Worm (Caenorhabditis elegans) whole organism, L1 larva: ENCODE data around the gene C08B11.9.

Experiments
- C16A3.4 ChIP-seq: fragments of 150-350 bp; optimal IDR thresholded peaks from 2 replicates; lab custom pipeline; 2014; ENCODE audit warnings: missing biosample characterization, missing genetic modification characterization
- Y116A8C.19 ChIP-seq: sonication (generic microtip); optimal IDR thresholded peaks from 2 replicates; lab custom pipeline; 2016; ENCODE audit warnings: missing compliant biosample characterization, missing genetic modification characterization, borderline replicate concordance
- aha-1 ChIP-seq: fragments of 150-350 bp; optimal IDR thresholded peaks from 2 replicates; lab custom pipeline; 2014; ENCODE audit warnings: missing biosample characterization, missing genetic modification characterization
- alr-1 ChIP-seq: fragments of 200-800 bp; sonication (Bioruptor generic); optimal IDR thresholded peaks from 2 replicates; lab custom pipeline; 2018; ENCODE audit warnings: borderline replicate concordance, mild to moderate bottlenecking, missing genetic modification characterization, missing compliant biosample characterization
- aly-2 ChIP-seq: fragments of 150-350 bp; optimal IDR thresholded peaks from 2 replicates; lab custom pipeline; 2014; ENCODE audit warnings: missing biosample characterization, missing genetic modification characterization
- ama-1 ChIP-seq: fragments of 150-350 bp; optimal IDR thresholded peaks from 2 replicates; lab custom pipeline; 2014
- blmp-1 ChIP-seq: fragments of 150-350 bp; optimal IDR thresholded peaks from 2 replicates; lab custom pipeline; 2014; ENCODE audit warnings: missing biosample characterization, missing genetic modification characterization
- ceh-63 ChIP-seq: fragments of 200-800 bp; sonication (Bioruptor generic); optimal IDR thresholded peaks from 2 replicates; lab custom pipeline; 2018; ENCODE audit warnings: mild to moderate bottlenecking, missing genetic modification characterization, missing compliant biosample characterization
- ceh-90 ChIP-seq: sonication (generic microtip); optimal IDR thresholded peaks from 2 replicates; lab custom pipeline; 2016; ENCODE audit warnings: missing genetic modification characterization, missing compliant biosample characterization
- ces-1 ChIP-seq: fragments of 150-350 bp; optimal IDR thresholded peaks from 2 replicates; lab custom pipeline; 2014; ENCODE audit warnings: missing biosample characterization, missing genetic modification reagents, missing genetic modification characterization
- dsc-1 ChIP-seq: sonication (generic microtip); optimal IDR thresholded peaks from 2 replicates; lab custom pipeline; 2016; ENCODE audit warnings: mild to moderate bottlenecking, missing genetic modification characterization, missing compliant biosample characterization
- efl-1 ChIP-seq, 4 experiments: fragments of 150-350 bp; optimal IDR thresholded peaks in 3 of 4; peaks in 1 of 4; 1 replicate in 1 of 4; 2 replicates in 3 of 4; lab custom pipeline; 2014; ENCODE audit warnings: missing biosample characterization in 2 of 4, missing genetic modification characterization in 2 of 4, missing genetic modification reagents in 2 of 4
- egl-13 ChIP-seq: sonication (generic microtip); optimal IDR thresholded peaks from 2 replicates; lab custom pipeline; 2016; ENCODE audit warnings: missing genotype, missing genetic modification reagents, missing genetic modification characterization, missing compliant biosample characterization
- elt-2 ChIP-seq: sonication (generic microtip); optimal IDR thresholded peaks from 2 replicates; lab custom pipeline; 2016; ENCODE audit warnings: missing genetic modification characterization, mild to moderate bottlenecking, inconsistent platforms, missing compliant biosample characterization, missing genetic modification reagents
- elt-3 ChIP-seq, 6 experiments: fragments of 150-350 bp in 1 of 6; sonication (generic microtip); optimal IDR thresholded peaks; 2 replicates each; lab custom pipeline; 2017 to 2018; ENCODE audit warnings: missing biosample characterization in 6 of 6, missing genetic modification characterization in 6 of 6, inconsistent platforms in 1 of 6
- fkh-10 ChIP-seq: sonication (generic microtip); optimal IDR thresholded peaks from 2 replicates; lab custom pipeline; 2017; ENCODE audit warnings: missing biosample characterization, missing genetic modification reagents, missing genetic modification characterization
- fos-1 ChIP-seq: fragments of 150-350 bp; optimal IDR thresholded peaks from 2 replicates; lab custom pipeline; 2014; ENCODE audit warnings: missing biosample characterization, missing genetic modification characterization
- hlh-17 ChIP-seq: fragments of 200-800 bp; sonication (Bioruptor generic); optimal IDR thresholded peaks from 2 replicates; lab custom pipeline; 2018; ENCODE audit warnings: missing genetic modification characterization, mild to moderate bottlenecking, missing compliant biosample characterization, moderate library complexity, borderline replicate concordance
- hlh-4 ChIP-seq: sonication (generic microtip); optimal IDR thresholded peaks from 2 replicates; lab custom pipeline; 2016; ENCODE audit warnings: mild to moderate bottlenecking, missing genetic modification characterization, missing compliant biosample characterization
- lin-14 ChIP-seq: fragments of 200-800 bp; sonication (Bioruptor generic); optimal IDR thresholded peaks from 2 replicates; lab custom pipeline; 2018; ENCODE audit warnings: mild to moderate bottlenecking, missing genetic modification characterization, moderate library complexity, missing compliant biosample characterization
- lin-39 ChIP-seq: fragments of 150-350 bp; optimal IDR thresholded peaks from 2 replicates; lab custom pipeline; 2014; ENCODE audit warnings: missing biosample characterization, missing genetic modification reagents, missing genetic modification characterization
- lsy-2 ChIP-seq, 2 experiments: fragments of 150-350 bp; optimal IDR thresholded peaks; 2 replicates each; lab custom pipeline; 2014; ENCODE audit warnings: missing biosample characterization in 2 of 2, missing genetic modification characterization in 2 of 2
- mab-9 ChIP-seq: fragments of 200-800 bp; sonication (Bioruptor generic); IDR thresholded peaks from 2 replicates; pipeline ENCODE4 v1.3.6; 2022; ENCODE audit warnings: missing genetic modification reagents, missing genetic modification characterization, missing compliant biosample characterization
- mdl-1 ChIP-seq, 2 experiments: fragments of 150-350 bp; optimal IDR thresholded peaks; 2 replicates each; lab custom pipeline; 2014 to 2017; ENCODE audit warnings: missing biosample characterization in 2 of 2, missing genetic modification characterization in 2 of 2, inconsistent platforms in 1 of 2
- mep-1 ChIP-seq: fragments of 150-350 bp; optimal IDR thresholded peaks from 2 replicates; lab custom pipeline; 2014; ENCODE audit warnings: missing biosample characterization, missing genetic modification characterization
- nhr-19 ChIP-seq: fragments of 200-800 bp; sonication (Bioruptor generic); conservative IDR thresholded peaks from 2 replicates; pipeline ENCODE4 v1.3.6; 2022; ENCODE audit warnings: missing genetic modification characterization, missing compliant biosample characterization
- nhr-47 ChIP-seq: sonication (generic microtip); optimal IDR thresholded peaks from 2 replicates; lab custom pipeline; 2016; ENCODE audit warnings: mild to moderate bottlenecking, missing genetic modification characterization, moderate library complexity, missing compliant biosample characterization
- nhr-76 ChIP-seq: sonication (generic microtip); optimal IDR thresholded peaks from 2 replicates; lab custom pipeline; 2017; ENCODE audit warnings: missing biosample characterization, missing genetic modification characterization
- nhr-84 ChIP-seq: sonication (generic microtip); optimal IDR thresholded peaks from 2 replicates; lab custom pipeline; 2017; ENCODE audit warnings: missing biosample characterization, missing genetic modification characterization
- nhr-85 ChIP-seq: sonication (generic microtip); peaks from one replicate; lab custom pipeline; 2016; ENCODE audit warnings: missing genetic modification characterization, inconsistent platforms, missing compliant biosample characterization
- pag-3 ChIP-seq: sonication (generic microtip); optimal IDR thresholded peaks from 2 replicates; lab custom pipeline; 2017; ENCODE audit warnings: missing genetic modification characterization, mild to moderate bottlenecking, missing compliant biosample characterization, antibody characterized with exemption, borderline replicate concordance; ENCODE audit not compliant: insufficient read depth
- pqm-1 ChIP-seq: sonication (generic microtip); optimal IDR thresholded peaks from 3 replicates; lab custom pipeline; 2017; ENCODE audit warnings: missing biosample characterization, missing genetic modification characterization
- rnt-1 ChIP-seq: sonication (generic microtip); optimal IDR thresholded peaks from 2 replicates; lab custom pipeline; 2016; ENCODE audit warnings: mild to moderate bottlenecking, missing genetic modification characterization, moderate library complexity, missing compliant biosample characterization
- snpc-4 ChIP-seq: fragments of 150-350 bp; optimal IDR thresholded peaks from 2 replicates; lab custom pipeline; 2014; ENCODE audit warnings: missing biosample characterization, missing genetic modification characterization
- snu-23 ChIP-seq: sonication (generic microtip); optimal IDR thresholded peaks from 2 replicates; lab custom pipeline; 2016; ENCODE audit warnings: missing genetic modification characterization, missing compliant biosample characterization
- sox-4 ChIP-seq: sonication (generic microtip); optimal IDR thresholded peaks from 2 replicates; lab custom pipeline; 2016; ENCODE audit warnings: missing genetic modification characterization, missing compliant biosample characterization
- sup-37 ChIP-seq: fragments of 200-800 bp; sonication (Bioruptor generic); optimal IDR thresholded peaks from 2 replicates; lab custom pipeline; 2018; ENCODE audit warnings: mild to moderate bottlenecking, missing genetic modification characterization, missing compliant biosample characterization
- swsn-7 ChIP-seq: sonication (generic microtip); optimal IDR thresholded peaks from 2 replicates; lab custom pipeline; 2016; ENCODE audit warnings: missing genetic modification characterization, missing compliant biosample characterization
- unc-130 ChIP-seq: fragments of 150-350 bp; optimal IDR thresholded peaks from 2 replicates; lab custom pipeline; 2017; ENCODE audit warnings: missing biosample characterization, missing genetic modification characterization, inconsistent platforms
- unc-30 ChIP-seq: sonication (generic microtip); optimal IDR thresholded peaks from 2 replicates; lab custom pipeline; 2017; ENCODE audit warnings: missing biosample characterization, missing genetic modification characterization
- unc-62 ChIP-seq: fragments of 150-350 bp; optimal IDR thresholded peaks from 2 replicates; lab custom pipeline; 2014; ENCODE audit warnings: missing biosample characterization, missing genetic modification reagents, missing genetic modification characterization
- unc-86 ChIP-seq: sonication (generic microtip); optimal IDR thresholded peaks from 2 replicates; lab custom pipeline; 2016; ENCODE audit warnings: missing genetic modification characterization, missing compliant biosample characterization
- unc-98 ChIP-seq: fragments of 200-800 bp; sonication (Bioruptor generic); IDR thresholded peaks from 2 replicates; pipeline ENCODE4 v1.3.6; 2022; ENCODE audit warnings: missing genetic modification characterization, missing compliant biosample characterization
- vab-15 ChIP-seq: sonication (generic microtip); optimal IDR thresholded peaks from 2 replicates; lab custom pipeline; 2017; ENCODE audit warnings: missing genotype, mild to moderate bottlenecking, missing genetic modification characterization, missing compliant biosample characterization
- xbp-1 ChIP-seq: sonication (generic microtip); optimal IDR thresholded peaks from 2 replicates; lab custom pipeline; 2016; ENCODE audit warnings: missing genetic modification characterization, missing compliant biosample characterization
- zag-1 ChIP-seq: fragments of 150-350 bp; optimal IDR thresholded peaks from 2 replicates; lab custom pipeline; 2014; ENCODE audit warnings: missing biosample characterization, missing genetic modification characterization
- zip-4 ChIP-seq: fragments of 200-800 bp; sonication (Bioruptor generic); optimal IDR thresholded peaks from 2 replicates; lab custom pipeline; 2018; ENCODE audit warnings: mild to moderate bottlenecking, missing genetic modification characterization, moderate library complexity, missing compliant biosample characterization

C08B11.9 gene

DNA sequence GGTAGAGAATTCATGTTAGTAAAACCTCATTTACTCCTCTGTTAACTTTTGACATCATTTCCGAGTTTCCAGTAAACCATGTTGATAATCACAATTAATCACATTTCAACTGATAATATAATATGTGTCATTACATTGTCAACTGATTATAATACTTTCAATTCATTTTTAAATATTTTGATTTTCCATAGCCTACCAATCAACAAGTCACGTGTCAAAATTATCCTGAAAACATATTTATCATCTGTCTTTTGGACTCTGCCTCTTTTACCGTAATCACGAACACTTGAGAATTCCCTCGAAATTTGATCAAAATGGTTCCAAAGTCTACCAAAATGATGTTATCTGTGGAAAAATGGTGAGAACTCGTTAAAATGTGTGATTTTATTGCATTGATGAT lies 36.1 kb upstream of the C08B11.9 start:
- TF ChIP-seq elt-3 (tag; optimal IDR thresholded peaks at IDR 0.05; lab: Kevin White, UChicago) (no peak), unc-130 (no peak), efl-1 (optimal IDR thresholded peaks at IDR 0.05; lab: Kevin White, UChicago) (no peak), efl-1 (GFP tag; optimal IDR thresholded peaks at IDR 0.05 in 1 of 2; lab: Kevin White, UChicago) (peak in 1 of 2 experiments; percentile 60), elt-2 (peak; percentile 30), nhr-85 (tag; lab: Kevin White, UChicago) (no peak), lin-14 (GFP tag; lab: Kevin White, UChicago) (no peak)

DNA sequence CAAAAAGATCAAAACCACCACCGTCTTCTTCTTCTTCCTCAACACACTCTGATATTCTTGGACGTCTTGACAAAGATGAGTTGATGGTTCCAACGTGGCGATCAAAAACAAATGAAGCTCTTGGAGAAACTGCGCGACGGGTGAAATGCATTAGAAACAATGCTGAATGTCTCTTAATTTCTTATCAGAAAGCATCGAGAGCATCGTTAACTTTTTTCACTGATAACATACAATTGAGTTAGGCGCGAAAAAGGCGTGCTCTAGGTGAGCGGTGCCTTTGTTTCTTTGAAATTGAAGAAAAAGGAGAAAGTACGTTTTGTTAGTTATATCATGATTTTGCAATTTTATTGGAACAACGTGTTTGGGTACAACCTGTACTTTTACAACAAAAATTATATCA lies 35.3 kb upstream of the C08B11.9 start, which contains the start of gene gpcp-2:
gpcp-2 (minus strand) TSS at position 153 of the 400 bp plus-strand sequence.
- TF ChIP-seq hlh-17 (no peak), elt-2 (peak; percentile 47)
- TF ChIP-seq, all 84 proteins: peak for 1

DNA sequence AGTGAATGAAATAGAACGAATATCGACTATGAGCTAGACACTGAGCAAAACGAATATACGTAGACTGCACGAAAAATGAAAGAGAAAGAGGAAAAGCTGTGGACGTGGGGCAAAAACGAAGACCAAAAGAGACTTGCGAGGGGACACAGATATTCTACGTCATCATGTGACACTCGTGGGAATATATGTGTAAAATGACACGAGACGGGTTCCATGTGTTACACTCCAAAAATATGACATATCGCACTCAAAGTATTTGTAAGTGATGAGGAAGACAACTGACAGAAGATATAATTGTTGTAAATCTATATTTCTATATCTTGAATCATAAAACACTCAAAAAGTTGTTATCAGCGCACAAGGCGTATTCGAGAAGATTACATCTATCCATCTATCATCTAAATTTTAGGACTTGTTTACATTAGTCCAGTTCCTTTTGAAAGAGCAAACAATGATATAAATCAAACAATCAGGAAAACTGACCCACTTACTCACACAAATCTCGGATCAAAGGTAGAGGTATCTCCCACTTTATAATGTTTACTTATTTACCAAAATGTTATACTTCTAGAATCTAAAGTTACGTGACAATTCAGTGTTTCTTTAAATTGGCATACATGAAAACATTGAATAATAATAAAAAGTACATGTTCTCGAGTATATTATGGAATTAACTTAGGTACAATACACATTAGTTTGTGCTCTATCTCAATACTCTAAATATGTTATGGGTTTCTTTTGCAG lies 34.0 kb upstream of the C08B11.9 start:
- peak; percentile 28 for TF ChIP-seq C16A3.4 (tag; lab: Kevin White, UChicago)
- TF ChIP-seq vab-15 (tag; lab: Kevin White, UChicago), result no peak
- peak; percentile 81 for TF ChIP-seq nhr-19 (GFP tag; lab: Robert Waterston, UW)
- TF ChIP-seq Y116A8C.19 (tag; lab: Kevin White, UChicago), result no peak
- peak in 1 of 2 experiments; percentile 78 for TF ChIP-seq mdl-1 (tag; optimal IDR thresholded peaks at IDR 0.05; lab: Kevin White, UChicago)
- TF ChIP-seq dsc-1 (tag; lab: Kevin White, UChicago), result peak; percentile 38
- TF ChIP-seq egl-13 (tag; lab: Kevin White, UChicago), result no peak
- no peak for TF ChIP-seq snpc-4 (tag; lab: Kevin White, UChicago)
- TF ChIP-seq sox-4 (tag; lab: Kevin White, UChicago), result no peak
- TF ChIP-seq fos-1 (tag; lab: Kevin White, UChicago), result no peak
- TF ChIP-seq fkh-10 (GFP tag; lab: Kevin White, UChicago), result no peak
- no peak for TF ChIP-seq alr-1 (tag; lab: Kevin White, UChicago)
- TF ChIP-seq hlh-4 (tag; lab: Kevin White, UChicago), result no peak
- TF ChIP-seq xbp-1, result peak; percentile 53
- no peak for TF ChIP-seq ceh-63 (GFP tag; lab: Kevin White, UChicago)
- peak; percentile 72 for TF ChIP-seq mep-1
- no peak for TF ChIP-seq nhr-76 (tag; lab: Kevin White, UChicago)
- no peak for TF ChIP-seq aly-2
- TF ChIP-seq ces-1, result no peak
- peak; percentile 44 for TF ChIP-seq nhr-85 (tag; lab: Kevin White, UChicago)
- no peak for TF ChIP-seq zip-4 (GFP tag; lab: Kevin White, UChicago)
- TF ChIP-seq unc-30 (tag; lab: Kevin White, UChicago), result no peak
- TF ChIP-seq rnt-1 (tag; lab: Kevin White, UChicago), result no peak
- no peak for TF ChIP-seq hlh-17
- TF ChIP-seq swsn-7, result peak; percentile 54
- no peak for TF ChIP-seq unc-98 (GFP tag; lab: Robert Waterston, UW)
- no peak for TF ChIP-seq ceh-90 (tag; lab: Kevin White, UChicago)
- no peak for TF ChIP-seq nhr-84 (tag; lab: Kevin White, UChicago)
- peak; percentile 73 for TF ChIP-seq unc-86 (tag; lab: Kevin White, UChicago)
- TF ChIP-seq lsy-2 (tag; optimal IDR thresholded peaks at IDR 0.05; lab: Kevin White, UChicago), result peak; percentile 56 to 64
- TF ChIP-seq unc-130, result peak; percentile 23
- TF ChIP-seq snu-23 (GFP tag; lab: Kevin White, UChicago), result peak; percentile 73
- TF ChIP-seq pag-3 (tag; lab: Kevin White, UChicago), result no peak
- TF ChIP-seq ama-1, result no peak
- TF ChIP-seq pqm-1 (tag; lab: Kevin White, UChicago), result no peak
- TF ChIP-seq sup-37, result peak; percentile 4
- TF ChIP-seq zag-1 (tag; lab: Kevin White, UChicago), result no peak
- TF ChIP-seq elt-3 (tag; optimal IDR thresholded peaks at IDR 0.05; lab: Kevin White, UChicago), result peak in 2 of 6 experiments; percentile 45 to 66
- TF ChIP-seq unc-62 (GFP tag; lab: Kevin White, UChicago), result no peak
- peak; percentile 63; the same call in 1 of the 2 replicates for TF ChIP-seq mab-9
- TF ChIP-seq lin-39 (tag; lab: Kevin White, UChicago), result no peak
- peak; percentile 59 for TF ChIP-seq blmp-1 (tag; lab: Kevin White, UChicago)
- peak; percentile 70 for TF ChIP-seq nhr-47 (tag; lab: Kevin White, UChicago)
- no peak for TF ChIP-seq aha-1 (tag; lab: Kevin White, UChicago)
